Fruit fly (Drosophila melanogaster): ENCODE data around the gene eas.

- TF ChIP-seq CTCF (optimal IDR thresholded peaks at IDR 0.05) = no peak
- no peak for TF ChIP-seq CG8478 (optimal IDR thresholded peaks at IDR 0.05)
These were observed 655 bp downstream of the eas start for dm6 chrX:16278783-16279182.
